Worm (Caenorhabditis elegans): ENCODE data around the gene Y55F3AM.9.
"Not testable (repeated sequence)": the region's sequence is repeated elsewhere in the genome, so short reads cannot be mapped to it uniquely, and the experiment has no call there.

The Y55F3AM.9 gene

DNA sequence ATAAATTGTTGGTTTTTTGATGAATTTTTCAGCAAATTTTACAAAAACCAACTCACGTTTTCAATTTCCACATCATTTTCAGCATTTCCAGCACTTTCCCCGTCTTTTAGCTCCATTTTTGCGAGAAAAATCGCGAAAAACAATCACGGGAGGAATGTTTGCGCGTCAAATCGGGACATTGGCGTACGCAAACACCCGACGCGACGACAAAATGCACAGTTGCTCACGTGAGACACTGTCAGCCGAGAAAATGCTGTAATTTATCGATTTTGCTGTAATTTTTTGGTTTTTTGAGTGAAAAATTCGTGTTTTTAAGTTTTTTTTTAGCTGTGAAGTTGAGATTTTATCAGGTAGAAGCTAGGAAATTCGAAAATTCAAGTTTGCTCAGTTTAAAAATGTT is at the start of gene Y55F3AM.9:
Y55F3AM.9 (minus strand) TSS at position 189 of the 400 bp plus-strand sequence.
- no peak for TF ChIP-seq ref-1 (GFP tag; conservative IDR thresholded peaks at IDR 0.05)
- no peak for TF ChIP-seq flt-1 (GFP tag; IDR thresholded peaks at IDR 0.05)
- no peak for TF ChIP-seq ztf-23 (GFP tag; IDR thresholded peaks at IDR 0.05)

DNA sequence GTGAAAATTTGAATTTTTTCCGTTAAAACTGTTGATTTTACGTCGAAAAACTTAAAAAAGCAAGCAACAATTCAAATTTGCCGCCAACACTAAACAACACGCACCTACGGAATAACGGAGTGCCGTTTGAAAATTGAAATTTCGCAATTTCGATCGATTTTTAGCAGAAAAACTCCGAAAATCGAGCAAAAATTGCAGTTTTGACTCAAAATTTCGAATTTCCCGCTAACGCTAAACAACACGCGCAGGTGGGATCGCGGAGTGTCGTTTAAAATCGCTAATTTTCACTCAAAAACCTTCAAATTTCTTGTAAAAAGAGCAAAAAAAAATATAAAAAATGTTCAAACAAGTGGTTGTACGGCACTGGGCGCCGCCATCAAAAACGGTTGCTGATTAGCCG is 49.0 kb upstream of the Y55F3AM.9 start:
- no peak for TF ChIP-seq T22C8.4 (GFP tag; IDR thresholded peaks at IDR 0.05)
- TF ChIP-seq flt-1 (GFP tag; IDR thresholded peaks at IDR 0.05) = no peak
- no peak for TF ChIP-seq ztf-29 (GFP tag; IDR thresholded peaks at IDR 0.05)
- no peak for TF ChIP-seq ref-1 (GFP tag; conservative IDR thresholded peaks at IDR 0.05)
- no peak for TF ChIP-seq cog-1 (tag; optimal IDR thresholded peaks at IDR 0.05)
- no peak for TF ChIP-seq med-1 (GFP tag; optimal IDR thresholded peaks at IDR 0.05; ENCODE audit: insufficient read depth)

DNA sequence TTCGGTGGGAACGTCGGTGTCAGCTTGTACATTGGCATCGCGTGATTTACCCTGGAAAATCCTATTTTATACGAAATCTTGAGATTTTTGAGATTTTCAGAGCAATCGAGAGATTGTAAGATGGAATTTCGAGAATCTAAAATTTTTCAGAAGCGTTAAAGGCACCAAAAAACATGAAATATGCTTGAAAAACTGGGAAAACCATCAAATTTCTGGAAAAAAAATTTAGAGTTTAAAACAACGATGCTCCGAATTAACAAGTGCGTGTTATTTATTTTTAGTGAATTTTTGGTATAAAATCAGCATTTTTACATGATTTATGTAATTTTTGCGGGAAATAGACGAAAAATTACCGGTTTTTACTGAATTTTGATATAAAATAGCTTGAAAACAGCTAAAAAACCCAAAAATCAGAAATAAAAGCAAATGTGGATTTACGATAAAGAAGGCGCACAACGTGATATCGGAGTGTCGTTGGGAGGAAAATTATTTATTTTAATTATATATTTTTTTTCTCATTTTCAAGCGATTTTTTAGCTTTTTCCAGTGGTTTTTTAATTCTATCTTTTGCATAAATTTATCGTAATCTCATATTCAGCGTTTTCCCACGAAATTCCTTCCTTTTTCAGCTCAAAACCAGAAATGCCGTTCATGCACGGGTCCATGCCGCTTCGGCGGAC is 46.9 kb upstream of the Y55F3AM.9 start, which contains the start of the genes Y55F3AM.13 and mrps-25:
Y55F3AM.13 (minus strand) TSS at position 51 of the 680 bp plus-strand sequence.
mrps-25 (plus strand) TSS at position 630 of the 680 bp plus-strand sequence.
- TF ChIP-seq ref-1 (GFP tag; conservative IDR thresholded peaks at IDR 0.05) (no peak), ztf-23 (GFP tag; IDR thresholded peaks at IDR 0.05) (no peak), med-1 (GFP tag; optimal IDR thresholded peaks at IDR 0.05; ENCODE audit: insufficient read depth) (no peak), T22C8.4 (GFP tag; IDR thresholded peaks at IDR 0.05) (no peak), tab-1 (GFP tag; IDR thresholded peaks at IDR 0.05) (no peak), klf-2 (GFP tag; conservative IDR thresholded peaks at IDR 0.05) (no peak), flt-1 (GFP tag; IDR thresholded peaks at IDR 0.05) (no peak), ztf-29 (GFP tag; IDR thresholded peaks at IDR 0.05) (no peak), cog-1 (tag; optimal IDR thresholded peaks at IDR 0.05) (no peak)

- no peak for TF ChIP-seq klf-2 (GFP tag; conservative IDR thresholded peaks at IDR 0.05)
- no peak for TF ChIP-seq flt-1 (GFP tag; IDR thresholded peaks at IDR 0.05)
- TF ChIP-seq T22C8.4 (GFP tag; IDR thresholded peaks at IDR 0.05) = no peak
- no peak for TF ChIP-seq ztf-23 (GFP tag; IDR thresholded peaks at IDR 0.05)
- no peak for TF ChIP-seq med-1 (GFP tag; optimal IDR thresholded peaks at IDR 0.05; ENCODE audit: insufficient read depth)
- TF ChIP-seq ztf-29 (GFP tag; IDR thresholded peaks at IDR 0.05) = no peak
- no peak for TF ChIP-seq tab-1 (GFP tag; IDR thresholded peaks at IDR 0.05)
- TF ChIP-seq cog-1 (tag; optimal IDR thresholded peaks at IDR 0.05) = no peak
- TF ChIP-seq ref-1 (GFP tag; conservative IDR thresholded peaks at IDR 0.05) = no peak
Observed at ce11 chrIV:1055734-1056133, 46.2 kb upstream of the Y55F3AM.9 start.

- no peak for TF ChIP-seq ztf-23 (GFP tag; IDR thresholded peaks at IDR 0.05)
Observed at ce11 chrIV:1054736-1055135, 45.2 kb upstream of the Y55F3AM.9 start, which contains the start of gene dcap-1. dcap-1 (minus strand) TSS chrIV:1054794.

ce11 chrIV:1053989-1054388 is 44.5 kb upstream of the Y55F3AM.9 start:
- TF ChIP-seq tab-1 (GFP tag; IDR thresholded peaks at IDR 0.05) = no peak
- no peak for TF ChIP-seq T22C8.4 (GFP tag; IDR thresholded peaks at IDR 0.05)
- TF ChIP-seq ztf-29 (GFP tag; IDR thresholded peaks at IDR 0.05) = no peak
- TF ChIP-seq med-1 (GFP tag; optimal IDR thresholded peaks at IDR 0.05; ENCODE audit: insufficient read depth) = no peak
- no peak for TF ChIP-seq ref-1 (GFP tag; conservative IDR thresholded peaks at IDR 0.05)
- no peak for TF ChIP-seq flt-1 (GFP tag; IDR thresholded peaks at IDR 0.05)
- TF ChIP-seq klf-2 (GFP tag; conservative IDR thresholded peaks at IDR 0.05) = no peak
- TF ChIP-seq cog-1 (tag; optimal IDR thresholded peaks at IDR 0.05) = no peak
- no peak for TF ChIP-seq ztf-23 (GFP tag; IDR thresholded peaks at IDR 0.05)

ce11 chrIV:1051636-1052133 is 42.2 kb upstream of the Y55F3AM.9 start, which contains the start of gene Y55F3AM.21:
Y55F3AM.21 (minus strand) TSS chrIV:1051686.
- not testable (repeated sequence) for TF ChIP-seq med-1 (GFP tag; optimal IDR thresholded peaks at IDR 0.05; ENCODE audit: insufficient read depth); tab-1 (GFP tag; IDR thresholded peaks at IDR 0.05); ref-1 (GFP tag; conservative IDR thresholded peaks at IDR 0.05)

DNA sequence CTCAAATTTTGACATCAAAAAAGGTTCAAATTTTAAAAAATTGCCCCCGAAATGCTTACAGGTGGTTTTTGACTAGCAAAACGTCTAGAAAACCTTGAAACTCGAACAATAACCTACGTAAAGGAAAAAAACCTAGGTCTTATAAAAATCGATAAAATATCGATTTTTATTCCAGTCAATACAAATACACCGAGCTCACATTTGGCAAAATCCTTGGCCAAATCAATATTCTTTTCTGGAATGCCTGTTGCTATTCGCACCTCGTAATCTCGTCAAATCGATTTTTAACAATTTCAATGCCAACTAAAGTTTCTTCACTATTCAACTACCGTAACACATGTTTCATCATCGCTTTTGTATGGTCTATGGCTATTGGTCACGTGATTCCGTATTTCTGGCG is 37.5 kb upstream of the Y55F3AM.9 start:
- TF ChIP-seq flt-1 (GFP tag; IDR thresholded peaks at IDR 0.05) (no peak), T22C8.4 (GFP tag; IDR thresholded peaks at IDR 0.05) (peak; percentile 43; the same call in 1 of the 2 replicates), ztf-23 (GFP tag; IDR thresholded peaks at IDR 0.05) (no peak), tab-1 (GFP tag; IDR thresholded peaks at IDR 0.05) (no peak), ztf-29 (GFP tag; IDR thresholded peaks at IDR 0.05) (no peak), ref-1 (GFP tag; conservative IDR thresholded peaks at IDR 0.05) (no peak)

DNA sequence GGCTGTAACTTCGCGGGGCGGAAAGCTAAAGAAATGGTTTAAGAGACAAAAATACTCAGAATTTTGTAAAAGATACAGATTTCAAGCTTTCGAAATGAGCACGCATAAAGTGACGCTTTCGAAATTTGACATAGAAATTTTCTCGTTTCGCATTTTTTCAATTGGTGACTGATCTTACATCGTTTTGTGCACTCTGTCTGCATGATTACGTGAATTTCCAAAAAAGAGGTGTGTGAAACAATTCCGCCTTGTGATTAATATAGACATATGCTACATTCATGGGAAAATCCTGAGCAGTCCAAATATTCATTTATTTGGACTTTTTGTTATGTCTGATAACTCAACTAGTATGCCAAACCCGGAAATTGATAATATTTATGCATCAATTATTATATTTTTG is 36.1 kb upstream of the Y55F3AM.9 start, which contains the start of gene srx-12:
srx-12 (plus strand) TSS at position 301 of the 400 bp plus-strand sequence.
- TF ChIP-seq med-1 (GFP tag; optimal IDR thresholded peaks at IDR 0.05; ENCODE audit: insufficient read depth) (no peak), tab-1 (GFP tag; IDR thresholded peaks at IDR 0.05) (no peak), ztf-23 (GFP tag; IDR thresholded peaks at IDR 0.05) (no peak), flt-1 (GFP tag; IDR thresholded peaks at IDR 0.05) (no peak), cog-1 (tag; optimal IDR thresholded peaks at IDR 0.05) (no peak), ztf-29 (GFP tag; IDR thresholded peaks at IDR 0.05) (no peak), T22C8.4 (GFP tag; IDR thresholded peaks at IDR 0.05) (no peak), ref-1 (GFP tag; conservative IDR thresholded peaks at IDR 0.05) (no peak), klf-2 (GFP tag; conservative IDR thresholded peaks at IDR 0.05) (no peak)

ce11 chrIV:1044287-1044686 is 34.8 kb upstream of the Y55F3AM.9 start, which contains the start of gene Y55F3AM.11:
Y55F3AM.11 (minus strand) TSS chrIV:1044387.
- TF ChIP-seq tab-1 (GFP tag; IDR thresholded peaks at IDR 0.05) (no peak), flt-1 (GFP tag; IDR thresholded peaks at IDR 0.05) (no peak), ztf-23 (GFP tag; IDR thresholded peaks at IDR 0.05) (no peak), klf-2 (GFP tag; conservative IDR thresholded peaks at IDR 0.05) (no peak), T22C8.4 (GFP tag; IDR thresholded peaks at IDR 0.05) (no peak), med-1 (GFP tag; optimal IDR thresholded peaks at IDR 0.05; ENCODE audit: insufficient read depth) (no peak), ref-1 (GFP tag; conservative IDR thresholded peaks at IDR 0.05) (no peak), ztf-29 (GFP tag; IDR thresholded peaks at IDR 0.05) (no peak), cog-1 (tag; optimal IDR thresholded peaks at IDR 0.05) (no peak)
